Fruit fly (Drosophila melanogaster) whole organism: ENCODE measurements around the gene loco.

Source experiments
- Dll ChIP-seq: fragments of >200 bp; optimal IDR thresholded peaks from 2 replicates; lab custom pipeline; 2017
- EcR ChIP-seq, 2 experiments: fragments of >200 bp; optimal IDR thresholded peaks; 2 replicates each; lab custom pipeline; 2017; ENCODE audit warnings: missing biosample characterization in 2 of 2, missing genetic modification characterization in 2 of 2, missing genetic modification reagents in 2 of 2
- pan ChIP-seq: fragments of >200 bp; optimal IDR thresholded peaks from 2 replicates; lab custom pipeline; 2017
- psq ChIP-seq: fragments of >200 bp; optimal IDR thresholded peaks from 2 replicates; lab custom pipeline; 2017

DNA sequence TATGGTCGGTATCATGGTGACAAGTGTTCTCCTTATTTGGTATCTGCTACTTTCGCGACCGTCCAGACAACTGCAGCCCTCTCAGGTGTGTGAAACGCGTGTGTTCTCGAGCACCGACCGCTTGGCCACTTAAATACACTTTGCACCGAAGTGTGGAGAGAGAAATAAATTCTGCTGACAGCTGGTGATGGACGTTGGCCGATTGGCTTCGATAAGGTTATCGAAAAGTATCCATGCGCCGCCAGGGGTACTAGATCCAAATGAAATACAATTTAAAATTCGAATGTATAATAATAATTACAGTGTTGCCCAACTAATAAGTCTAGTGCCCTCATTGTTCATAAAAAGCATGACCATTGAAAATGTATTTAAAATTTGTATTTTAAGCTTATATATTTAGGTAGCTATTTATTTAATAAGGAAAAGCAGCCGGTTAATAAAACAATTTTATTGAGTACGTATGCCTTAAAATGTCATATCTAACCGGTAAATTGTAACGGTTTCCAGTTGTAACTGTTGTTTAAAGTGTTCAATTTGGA is 47.2 kb upstream of the loco start, which contains the start of the genes Gclm and CG17625:
- TF ChIP-seq psq (lab: Kevin White, UChicago), result no peak
- no peak for TF ChIP-seq EcR (GFP tag; optimal IDR thresholded peaks at IDR 0.05; lab: Kevin White, UChicago)
- TF ChIP-seq pan, result no peak
- TF ChIP-seq Dll (lab: Kevin White, UChicago), result no peak
